Worm (Caenorhabditis elegans) whole organism, L4/young adult: ENCODE results near the gene F36D3.16.

Source experiments
- W03F9.2 ChIP-seq: fragments of 150-350 bp; optimal IDR thresholded peaks from 2 replicates; lab custom pipeline; 2014; ENCODE audit warnings: missing biosample characterization, missing genetic modification characterization
- dao-5 ChIP-seq: sonication (generic microtip); optimal IDR thresholded peaks from 2 replicates; lab custom pipeline; 2016; ENCODE audit warnings: missing genotype, missing genetic modification characterization, moderate library complexity, missing compliant biosample characterization
- him-1 ChIP-seq: sonication (generic microtip); optimal IDR thresholded peaks from 2 replicates; lab custom pipeline; 2016; ENCODE audit warnings: missing genotype, missing genetic modification reagents, missing genetic modification characterization, missing compliant biosample characterization

DNA sequence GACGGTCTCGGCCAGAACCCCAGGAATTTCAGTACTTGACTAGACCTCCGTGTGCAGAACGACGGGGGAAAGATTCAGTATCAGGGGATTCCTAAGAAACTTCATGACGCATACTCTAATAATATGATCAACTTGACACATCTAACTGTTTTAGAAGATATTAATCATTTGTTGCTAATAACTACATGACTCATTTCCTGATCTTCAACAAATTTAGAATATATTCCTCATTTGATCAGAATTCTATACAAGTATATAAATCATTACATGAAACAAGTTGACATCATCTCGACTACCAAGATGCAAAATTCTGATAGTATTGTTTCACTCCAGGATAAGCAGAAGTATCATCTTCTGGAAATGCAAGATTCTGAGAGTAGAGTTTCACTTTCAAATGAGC, 7.3 kb downstream of the F36D3.16 start, which contains the start of gene Y32B12B.8:
- TF ChIP-seq W03F9.2 (no peak), dao-5 (tag; lab: Kevin White, UChicago) (no peak), him-1 (tag; lab: Kevin White, UChicago) (no peak)
